Fruit fly (Drosophila melanogaster) whole organism, embryonic: ENCODE data around the gene CG5969.

Experiments
- Adf1 ChIP-seq: fragments of 200-800 bp; sonication (Bioruptor generic); IDR thresholded peaks from 2 replicates; pipeline ENCODE4 v1.3.6; 2022; ENCODE audit warnings: missing biosample characterization, missing genetic modification characterization
- Antp ChIP-seq: fragments of 200-800 bp; sonication (Bioruptor generic); optimal IDR thresholded peaks from 3 replicates; lab custom pipeline; 2016; ENCODE audit warnings: missing biosample characterization, missing genetic modification characterization
- BtbVII ChIP-seq: fragments of 200-800 bp; sonication (Bioruptor generic); optimal IDR thresholded peaks from 3 replicates; lab custom pipeline; 2017; ENCODE audit warnings: missing biosample characterization, mild to moderate bottlenecking, missing genetic modification characterization
- CG10267 ChIP-seq: fragments of 200-800 bp; sonication (Bioruptor generic); optimal IDR thresholded peaks from 2 replicates; lab custom pipeline; 2018; ENCODE audit warnings: missing biosample characterization, mild to moderate bottlenecking, missing genetic modification characterization, moderate library complexity
- CG11560 ChIP-seq: fragments of 200-800 bp; sonication (Bioruptor generic); IDR thresholded peaks from 3 replicates; pipeline ENCODE4 v1.3.6; 2022; ENCODE audit warnings: missing biosample characterization, missing genetic modification characterization
- CG11695 ChIP-seq: fragments of 200-800 bp; sonication (Bioruptor generic); IDR thresholded peaks from 3 replicates; pipeline ENCODE4 v1.3.6; 2022; ENCODE audit warnings: missing biosample characterization, missing genetic modification characterization
- CG12236 ChIP-seq: fragments of 200-800 bp; sonication (Bioruptor generic); optimal IDR thresholded peaks from 2 replicates; lab custom pipeline; 2016; ENCODE audit warnings: missing biosample characterization, missing genetic modification characterization
- CG12391 ChIP-seq: fragments of 200-800 bp; sonication (Bioruptor generic); optimal IDR thresholded peaks from 3 replicates; lab custom pipeline; 2018; ENCODE audit warnings: missing biosample characterization, mild to moderate bottlenecking, missing genetic modification characterization, moderate library complexity
- CG12659 ChIP-seq: fragments of 200-800 bp; sonication (Bioruptor generic); optimal IDR thresholded peaks from 3 replicates; lab custom pipeline; 2017; ENCODE audit warnings: mild to moderate bottlenecking, missing biosample characterization, missing genetic modification reagents, missing genetic modification characterization
- CG13123 ChIP-seq: fragments of 200-800 bp; sonication (Bioruptor generic); optimal IDR thresholded peaks from 2 replicates; lab custom pipeline; 2016; ENCODE audit warnings: missing biosample characterization, missing genetic modification characterization
- CG14014 ChIP-seq: fragments of 200-800 bp; sonication (Bioruptor generic); IDR thresholded peaks from 2 replicates; pipeline ENCODE4 v1.3.6; 2022; ENCODE audit warnings: missing biosample characterization, missing genetic modification characterization
- CG17186 ChIP-seq: fragments of 200-800 bp; sonication (Bioruptor generic); optimal IDR thresholded peaks from 3 replicates; lab custom pipeline; 2017; ENCODE audit warnings: missing biosample characterization, missing genetic modification reagents, missing genetic modification characterization
- CG17385 ChIP-seq: fragments of 200-800 bp; sonication (Bioruptor generic); optimal IDR thresholded peaks from 3 replicates; lab custom pipeline; 2018; ENCODE audit warnings: missing biosample characterization, mild to moderate bottlenecking, missing genetic modification characterization
- CG3065 ChIP-seq: fragments of 200-800 bp; sonication (Bioruptor generic); optimal IDR thresholded peaks from 2 replicates; lab custom pipeline; 2016; ENCODE audit warnings: missing biosample characterization, missing genetic modification characterization
- CG32532 ChIP-seq: fragments of 200-800 bp; sonication (Bioruptor generic); IDR thresholded peaks from 2 replicates; pipeline ENCODE4 v1.3.6; 2022; ENCODE audit warnings: missing biosample characterization, missing genetic modification characterization
- CG33213 ChIP-seq: fragments of 200-800 bp; sonication (Bioruptor generic); optimal IDR thresholded peaks from 3 replicates; lab custom pipeline; 2016; ENCODE audit warnings: missing biosample characterization, missing genetic modification characterization
- CG4360 ChIP-seq: fragments of 200-800 bp; sonication (Bioruptor generic); IDR thresholded peaks from 2 replicates; pipeline ENCODE4 v1.3.6; 2022; ENCODE audit warnings: missing biosample characterization, missing genetic modification characterization
- CG6654 ChIP-seq: fragments of 200-800 bp; sonication (Bioruptor generic); optimal IDR thresholded peaks from 2 replicates; lab custom pipeline; 2017; ENCODE audit warnings: missing biosample characterization, mild to moderate bottlenecking, missing genetic modification characterization
- CG6689 ChIP-seq: fragments of 200-800 bp; sonication (Bioruptor generic); IDR thresholded peaks from 2 replicates; pipeline ENCODE4 v1.3.6; 2022; ENCODE audit warnings: missing biosample characterization, missing genetic modification characterization
- CG6765 ChIP-seq: fragments of 200-800 bp; sonication (Bioruptor generic); optimal IDR thresholded peaks from 3 replicates; lab custom pipeline; 2017; ENCODE audit warnings: missing biosample characterization, mild to moderate bottlenecking, missing genetic modification characterization
- CG8359 ChIP-seq: fragments of 200-800 bp; sonication (Bioruptor generic); optimal IDR thresholded peaks from 2 replicates; lab custom pipeline; 2017; ENCODE audit warnings: missing biosample characterization, mild to moderate bottlenecking, missing genetic modification characterization, borderline replicate concordance
- CG9437 ChIP-seq: fragments of 200-800 bp; sonication (Bioruptor generic); optimal IDR thresholded peaks from 2 replicates; lab custom pipeline; 2018; ENCODE audit warnings: missing biosample characterization, mild to moderate bottlenecking, missing genetic modification characterization
- H15 ChIP-seq: fragments of 200-800 bp; sonication (Bioruptor generic); IDR thresholded peaks from 3 replicates; pipeline ENCODE4 v1.3.6; 2022; ENCODE audit warnings: missing biosample characterization, missing genetic modification characterization
- Hey ChIP-seq: fragments of 200-800 bp; sonication (Bioruptor generic); optimal IDR thresholded peaks from 3 replicates; lab custom pipeline; 2018; ENCODE audit warnings: missing biosample characterization, mild to moderate bottlenecking, missing genetic modification characterization
- Hmr ChIP-seq: fragments of 200-800 bp; sonication (Bioruptor generic); optimal IDR thresholded peaks from 3 replicates; lab custom pipeline; 2017; ENCODE audit warnings: mild to moderate bottlenecking, missing biosample characterization, missing genetic modification reagents, missing genetic modification characterization
- Mad ChIP-seq: fragments of 200-800 bp; sonication (Bioruptor generic); optimal IDR thresholded peaks from 2 replicates; lab custom pipeline; 2016; ENCODE audit warnings: missing biosample characterization, missing genetic modification characterization
- Oaz ChIP-seq: fragments of 200-800 bp; sonication (Bioruptor generic); IDR thresholded peaks from 2 replicates; pipeline ENCODE4 v1.3.6; 2022; ENCODE audit warnings: missing biosample characterization, missing genetic modification characterization
- Opbp ChIP-seq: fragments of 200-800 bp; sonication (Bioruptor generic); IDR thresholded peaks from 3 replicates; pipeline ENCODE4 v1.3.6; 2022; ENCODE audit warnings: missing biosample characterization, missing genetic modification characterization; ENCODE audit not compliant: partially characterized antibody
- Rx ChIP-seq: fragments of 200-800 bp; sonication (Bioruptor generic); IDR thresholded peaks from 2 replicates; pipeline ENCODE4 v1.3.6; 2022; ENCODE audit warnings: missing biosample characterization, missing genetic modification characterization
- Six4 ChIP-seq: fragments of 200-800 bp; sonication (Bioruptor generic); optimal IDR thresholded peaks from 2 replicates; lab custom pipeline; 2016; ENCODE audit warnings: missing biosample characterization, missing genetic modification characterization
- caup ChIP-seq: fragments of 200-800 bp; sonication (Bioruptor generic); optimal IDR thresholded peaks from 3 replicates; lab custom pipeline; 2017; ENCODE audit warnings: missing biosample characterization, mild to moderate bottlenecking, missing genetic modification characterization, moderate library complexity; ENCODE audit not compliant: severe bottlenecking
- chn ChIP-seq: fragments of 200-800 bp; sonication (Bioruptor generic); optimal IDR thresholded peaks from 2 replicates; lab custom pipeline; 2016; ENCODE audit warnings: missing biosample characterization, missing genetic modification characterization
- da ChIP-seq: fragments of 200-800 bp; sonication (Bioruptor generic); optimal IDR thresholded peaks from 2 replicates; lab custom pipeline; 2016; ENCODE audit warnings: missing biosample characterization, missing genetic modification characterization
- dan ChIP-seq: fragments of 200-800 bp; sonication (Bioruptor generic); IDR thresholded peaks from 2 replicates; pipeline ENCODE4 v1.3.6; 2022; ENCODE audit warnings: missing biosample characterization, missing genetic modification characterization
- grn ChIP-seq: fragments of 200-800 bp; sonication (Bioruptor generic); optimal IDR thresholded peaks from 3 replicates; lab custom pipeline; 2017; ENCODE audit warnings: missing biosample characterization, missing genetic modification characterization
- insv ChIP-seq, 2 experiments: fragments of 200-800 bp; sonication (Bioruptor generic); optimal IDR thresholded peaks; 3 replicates each; lab custom pipeline; 2016 to 2018; ENCODE audit warnings: missing biosample characterization in 2 of 2, missing genetic modification characterization in 2 of 2
- lbe ChIP-seq: fragments of 200-800 bp; sonication (Bioruptor generic); optimal IDR thresholded peaks from 2 replicates; lab custom pipeline; 2016; ENCODE audit warnings: missing biosample characterization, mild to moderate bottlenecking, missing genetic modification characterization
- lmd ChIP-seq: fragments of 200-800 bp; sonication (Bioruptor generic); IDR thresholded peaks from 2 replicates; pipeline ENCODE4 v1.3.6; 2022; ENCODE audit warnings: missing biosample characterization, missing genetic modification characterization
- maf-S ChIP-seq: fragments of 200-800 bp; sonication (Bioruptor generic); optimal IDR thresholded peaks from 2 replicates; lab custom pipeline; 2016; ENCODE audit warnings: missing biosample characterization, missing genetic modification characterization
- mam ChIP-seq: fragments of 200-800 bp; sonication (Bioruptor generic); optimal IDR thresholded peaks from 3 replicates; lab custom pipeline; 2016; ENCODE audit warnings: missing biosample characterization, missing genetic modification characterization
- mirr ChIP-seq: fragments of 200-800 bp; sonication (Bioruptor generic); optimal IDR thresholded peaks from 3 replicates; lab custom pipeline; 2018; ENCODE audit warnings: missing biosample characterization, mild to moderate bottlenecking, missing genetic modification characterization
- pb ChIP-seq: fragments of 200-800 bp; sonication (Bioruptor generic); optimal IDR thresholded peaks from 3 replicates; lab custom pipeline; 2016; ENCODE audit warnings: missing biosample characterization, missing genetic modification characterization
- prd ChIP-seq, 3 experiments: fragments of >200 bp in 2 of 3; fragments of 200-800 bp in 1 of 3; sonication (Bioruptor generic) in 1 of 3; optimal IDR thresholded peaks in 2 of 3; IDR thresholded peaks in 1 of 3; 2 replicates in 2 of 3; 3 replicates in 1 of 3; pipeline versions ENCODE4 v1.3.6 to Lab custom; 2017 to 2022; ENCODE audit warnings: missing biosample characterization in 1 of 3, missing genetic modification characterization in 1 of 3
- sqz ChIP-seq: fragments of 200-800 bp; sonication (Bioruptor generic); optimal IDR thresholded peaks from 3 replicates; lab custom pipeline; 2018; ENCODE audit warnings: missing biosample characterization, mild to moderate bottlenecking, missing genetic modification characterization
- tll ChIP-seq, 2 experiments: fragments of 200-800 bp in 1 of 2; fragments of >200 bp in 1 of 2; sonication (Bioruptor generic) in 1 of 2; optimal IDR thresholded peaks; 2 replicates each; lab custom pipeline; 2017 to 2019; ENCODE audit warnings: missing biosample characterization in 2 of 2, missing genetic modification characterization in 2 of 2, mild to moderate bottlenecking in 1 of 2, moderate library complexity in 1 of 2
- unc-4 ChIP-seq: fragments of 200-800 bp; sonication (Bioruptor generic); IDR thresholded peaks from 2 replicates; pipeline ENCODE4 v1.3.6; 2022; ENCODE audit warnings: missing biosample characterization, missing genetic modification characterization; ENCODE audit not compliant: partially characterized antibody
- vfl ChIP-seq: fragments of 200-800 bp; sonication (Bioruptor generic); optimal IDR thresholded peaks from 2 replicates; lab custom pipeline; 2016; ENCODE audit warnings: missing biosample characterization, missing genetic modification characterization
- z ChIP-seq: fragments of 200-800 bp; sonication (Bioruptor generic); IDR thresholded peaks from 3 replicates; pipeline ENCODE4 v1.3.6; 2022; ENCODE audit warnings: missing biosample characterization, missing genetic modification characterization
- zen ChIP-seq: fragments of 200-800 bp; sonication (Bioruptor generic); optimal IDR thresholded peaks from 3 replicates; lab custom pipeline; 2018; ENCODE audit warnings: missing biosample characterization, mild to moderate bottlenecking, missing genetic modification characterization, moderate library complexity

CG5969 gene

dm6 chr3L:20493417-20494261 lies 20.1 kb downstream of the CG5969 start (continued):
- TF ChIP-seq Rx (GFP tag; lab: Robert Waterston, UW) (no peak), CG6765 (peak; percentile 42), prd (optimal IDR thresholded peaks at IDR 0.05; lab: Kevin White, UChicago) (no peak), prd (GFP tag; IDR thresholded peaks at IDR 0.05; lab: Robert Waterston, UW) (peak; percentile 82), da (GFP tag; lab: Kevin White, UChicago) (no peak), Antp (no peak), CG10267 (tag; lab: Kevin White, UChicago) (peak; percentile 69), CG32532 (GFP tag; lab: Robert Waterston, UW) (peak; percentile 85), CG3065 (GFP tag; lab: Kevin White, UChicago) (no peak), CG12659 (GFP tag; lab: Kevin White, UChicago) (peak; percentile 69), CG13123 (no peak), pb (GFP tag; lab: Kevin White, UChicago) (no peak), caup (GFP tag; lab: Kevin White, UChicago) (peak; percentile 57), CG12391 (tag; lab: Kevin White, UChicago) (peak; percentile 77), Opbp (GFP tag; lab: Robert Waterston, UW) (no peak), zen (tag; lab: Kevin White, UChicago) (peak; percentile 18), CG4360 (GFP tag; lab: Robert Waterston, UW) (peak; percentile 67), insv (GFP tag; optimal IDR thresholded peaks at IDR 0.05; lab: Kevin White, UChicago) (no peak), unc-4 (GFP tag; lab: Robert Waterston, UW) (no peak), CG11695 (peak; percentile 89), mam (GFP tag; lab: Kevin White, UChicago) (peak; percentile 55), tll (GFP tag; optimal IDR thresholded peaks at IDR 0.05; lab: Kevin White, UChicago) (no peak), lbe (GFP tag; lab: Kevin White, UChicago) (peak; percentile 88), CG8359 (GFP tag; lab: Kevin White, UChicago) (no peak), dan (no peak), z (GFP tag; lab: Robert Waterston, UW) (no peak), Adf1 (GFP tag; lab: Robert Waterston, UW) (peak; percentile 45; the same call in 1 of the 2 replicates), vfl (peak; percentile 41), sqz (GFP tag; lab: Kevin White, UChicago) (no peak), CG14014 (peak; percentile 76), CG9437 (GFP tag; lab: Kevin White, UChicago) (peak; percentile 51), CG17186 (GFP tag; lab: Kevin White, UChicago) (no peak), Hmr (GFP tag; lab: Kevin White, UChicago) (peak; percentile 85), H15 (GFP tag; lab: Robert Waterston, UW) (peak; percentile 59; the same call in 2 of the 3 replicates), maf-S (GFP tag; lab: Kevin White, UChicago) (peak; percentile 30), CG6689 (peak; percentile 81), Mad (GFP tag; lab: Kevin White, UChicago) (no peak), Six4 (GFP tag; lab: Kevin White, UChicago) (peak; percentile 44), Oaz (GFP tag; lab: Robert Waterston, UW) (peak; percentile 47), CG11560 (no peak), CG17385 (peak; percentile 75), BtbVII (peak; percentile 48), mirr (GFP tag; lab: Kevin White, UChicago) (no peak), grn (GFP tag; lab: Kevin White, UChicago) (no peak), lmd (peak; percentile 79), chn (GFP tag; lab: Kevin White, UChicago) (no peak), CG6654 (peak; percentile 10), CG12236 (GFP tag; lab: Kevin White, UChicago) (no peak), CG33213 (GFP tag; lab: Kevin White, UChicago) (peak; percentile 4), Hey (tag; lab: Kevin White, UChicago) (no peak)
